Worm (Caenorhabditis elegans): ENCODE results near the gene F53A9.3.

The F53A9.3 gene

DNA sequence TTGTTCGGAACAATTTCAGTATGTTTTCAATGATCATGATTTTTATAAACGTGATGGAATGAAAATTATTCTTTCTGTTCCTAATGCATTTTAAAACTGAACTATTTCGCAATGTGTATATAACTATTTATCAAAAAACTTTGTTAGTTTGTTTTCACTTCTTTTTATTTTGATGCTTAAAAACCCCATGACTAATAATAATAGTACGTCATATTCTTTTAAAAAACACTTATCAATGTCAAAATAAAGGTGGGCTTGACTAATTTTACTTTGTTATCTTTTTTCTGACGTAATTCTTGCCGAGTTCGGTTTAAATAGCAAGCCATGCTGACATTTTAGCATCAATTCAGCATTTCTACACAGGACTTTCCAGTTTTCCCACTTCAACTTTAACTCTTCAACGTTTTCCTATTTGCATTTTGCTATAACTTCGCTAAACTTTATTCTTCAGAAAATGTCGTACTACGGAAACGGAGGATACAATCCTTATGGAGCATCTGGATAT is 3.0 kb downstream of the F53A9.3 start, which contains the start of gene F53A9.1:
Gene F53A9.1, plus strand, starts transcription at position 455 of the 505 bp plus-strand sequence.
- TF ChIP-seq unc-130 (GFP tag; optimal IDR thresholded peaks at IDR 0.05) (no peak), daf-16 (GFP tag; optimal IDR thresholded peaks at IDR 0.05) (no peak), daf-16 (tag; optimal IDR thresholded peaks at IDR 0.05) (peak; percentile 62), tag-97 (GFP tag; IDR thresholded peaks at IDR 0.05) (no peak), unc-62 (GFP tag; optimal IDR thresholded peaks at IDR 0.05 in 1 of 2) (peak in 1 of 2 experiments; percentile 75), unc-62 (tag; optimal IDR thresholded peaks at IDR 0.05) (no peak), dve-1 (tag; optimal IDR thresholded peaks at IDR 0.05; ENCODE audit: insufficient read depth) (peak; percentile 38), duxl-1 (tag; optimal IDR thresholded peaks at IDR 0.05; ENCODE audit: poor library complexity) (no peak), daf-12 (tag; optimal IDR thresholded peaks at IDR 0.05) (no peak), ceh-32 (tag; optimal IDR thresholded peaks at IDR 0.05; ENCODE audit: poor library complexity) (no peak), F37D6.2 (tag; optimal IDR thresholded peaks at IDR 0.05) (no peak), zip-2 (tag; optimal IDR thresholded peaks at IDR 0.05) (no peak), attf-4 (tag; optimal IDR thresholded peaks at IDR 0.05) (no peak), ztf-11 (tag; optimal IDR thresholded peaks at IDR 0.05) (no peak), ztf-7 (tag; optimal IDR thresholded peaks at IDR 0.05) (no peak)

DNA sequence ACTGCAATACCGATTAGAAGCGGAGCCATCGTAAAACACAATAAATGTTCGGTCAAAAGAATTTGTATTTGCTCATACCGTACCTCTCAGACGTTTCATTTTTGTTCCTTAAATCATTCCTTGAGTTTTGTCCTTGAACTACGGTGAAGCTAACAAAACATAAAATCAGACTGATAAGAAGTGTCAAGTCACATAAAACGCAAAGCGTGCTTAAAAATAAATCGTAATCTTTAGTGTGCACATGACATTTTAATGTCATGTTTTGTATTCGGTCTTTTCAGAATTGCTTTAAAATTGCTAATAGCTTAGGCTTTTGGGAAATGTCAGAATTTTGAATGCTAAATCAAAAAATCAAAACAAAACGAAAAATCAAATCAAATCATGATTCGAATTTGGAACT is 4.5 kb downstream of the F53A9.3 start:
- TF ChIP-seq tra-1 (GFP tag; IDR thresholded peaks at IDR 0.05) = peak; percentile 64; the same call in 1 of the 2 replicates
- no peak for TF ChIP-seq nhr-111 (GFP tag; optimal IDR thresholded peaks at IDR 0.05)
- TF ChIP-seq lsy-2 (tag; optimal IDR thresholded peaks at IDR 0.05) = peak in 1 of 2 experiments; percentile 4
- no peak for TF ChIP-seq ces-1 (GFP tag; optimal IDR thresholded peaks at IDR 0.05)
- TF ChIP-seq mep-1 (tag; optimal IDR thresholded peaks at IDR 0.05) = no peak
- TF ChIP-seq rbr-2 (tag; optimal IDR thresholded peaks at IDR 0.05) = no peak
- TF ChIP-seq nhr-102 (tag; optimal IDR thresholded peaks at IDR 0.05) = peak; percentile 0
- no peak for TF ChIP-seq unc-62 (GFP tag; optimal IDR thresholded peaks at IDR 0.05 in 1 of 2)
- TF ChIP-seq unc-62 (tag; optimal IDR thresholded peaks at IDR 0.05) = no peak
- no peak for TF ChIP-seq F26F4.8 (GFP tag; conservative IDR thresholded peaks at IDR 0.05)
- no peak for TF ChIP-seq nhr-25 (tag; optimal IDR thresholded peaks at IDR 0.05; ENCODE audit: borderline replicate concordance, insufficient read depth)
- TF ChIP-seq set-16 (GFP tag; IDR thresholded peaks at IDR 0.05) = no peak
- TF ChIP-seq dmd-9 (GFP tag; IDR thresholded peaks at IDR 0.05) = no peak
- no peak for TF ChIP-seq cey-2 (tag; optimal IDR thresholded peaks at IDR 0.05; ENCODE audit: borderline replicate concordance, insufficient read depth)
- no peak for TF ChIP-seq F37D6.2 (tag; optimal IDR thresholded peaks at IDR 0.05)
- no peak for TF ChIP-seq dpl-1 (GFP tag; optimal IDR thresholded peaks at IDR 0.05)
- no peak for TF ChIP-seq fkh-10 (GFP tag; optimal IDR thresholded peaks at IDR 0.05)
- no peak for TF ChIP-seq zag-1 (tag; optimal IDR thresholded peaks at IDR 0.05)
- TF ChIP-seq duxl-1 (tag; optimal IDR thresholded peaks at IDR 0.05; ENCODE audit: poor library complexity) = no peak
- peak; percentile 78 for TF ChIP-seq dve-1 (tag; optimal IDR thresholded peaks at IDR 0.05; ENCODE audit: insufficient read depth)
- TF ChIP-seq Y105C5A.15 (GFP tag; IDR thresholded peaks at IDR 0.05) = no peak
- TF ChIP-seq Y48G9A.11 (GFP tag; IDR thresholded peaks at IDR 0.05) = no peak
- TF ChIP-seq snpc-4 (tag; optimal IDR thresholded peaks at IDR 0.05) = no peak
- TF ChIP-seq egl-27 (tag; optimal IDR thresholded peaks at IDR 0.05) = no peak
- no peak for TF ChIP-seq Y75B8A.6 (GFP tag; IDR thresholded peaks at IDR 0.05)
- TF ChIP-seq mxl-3 (GFP tag; optimal IDR thresholded peaks at IDR 0.05) = no peak
- TF ChIP-seq nhr-11 (tag; optimal IDR thresholded peaks at IDR 0.05) = no peak
- no peak for TF ChIP-seq zip-2 (tag; optimal IDR thresholded peaks at IDR 0.05)
- TF ChIP-seq Y5F2A.4 (GFP tag; optimal IDR thresholded peaks at IDR 0.05) = no peak
- TF ChIP-seq lin-1 (GFP tag; IDR thresholded peaks at IDR 0.05) = no peak
- TF ChIP-seq egl-43 (GFP tag; IDR thresholded peaks at IDR 0.05) = no peak
- no peak for TF ChIP-seq T26A8.4 (GFP tag; IDR thresholded peaks at IDR 0.05)
- TF ChIP-seq zfp-2 (tag; optimal IDR thresholded peaks at IDR 0.05) = no peak
- no peak for TF ChIP-seq T20F7.1 (GFP tag; optimal IDR thresholded peaks at IDR 0.05)
- TF ChIP-seq ama-1 (optimal IDR thresholded peaks at IDR 0.05) = no peak
- TF ChIP-seq mdl-1 (tag; optimal IDR thresholded peaks at IDR 0.05) = no peak
- peak; percentile 85 for TF ChIP-seq nhr-28 (tag; optimal IDR thresholded peaks at IDR 0.05)
- TF ChIP-seq unc-39 (tag; optimal IDR thresholded peaks at IDR 0.05) = no peak
- TF ChIP-seq pqm-1 (tag; optimal IDR thresholded peaks at IDR 0.05) = peak; percentile 84
- no peak for TF ChIP-seq daf-19 (GFP tag; conservative IDR thresholded peaks at IDR 0.05)
- no peak for TF ChIP-seq spr-1 (tag; optimal IDR thresholded peaks at IDR 0.05)

Data from whole organism, L4 larva.